Fruit fly (Drosophila melanogaster) whole organism: ENCODE results near the gene yrt.

Experiments
- CG8478 ChIP-seq: fragments of >200 bp; optimal IDR thresholded peaks from 2 replicates; lab custom pipeline; 2018; ENCODE audit warnings: inconsistent platforms
- Dll ChIP-seq: fragments of >200 bp; optimal IDR thresholded peaks from 2 replicates; lab custom pipeline; 2017
- EcR ChIP-seq, 2 experiments: fragments of >200 bp; optimal IDR thresholded peaks; 2 replicates each; lab custom pipeline; 2017; ENCODE audit warnings: missing biosample characterization in 2 of 2, missing genetic modification characterization in 2 of 2, missing genetic modification reagents in 2 of 2
- pan ChIP-seq: fragments of >200 bp; optimal IDR thresholded peaks from 2 replicates; lab custom pipeline; 2017
- psq ChIP-seq: fragments of >200 bp; optimal IDR thresholded peaks from 2 replicates; lab custom pipeline; 2017
- usp ChIP-seq: fragments of >200 bp; optimal IDR thresholded peaks from 2 replicates; lab custom pipeline; 2017; ENCODE audit warnings: missing biosample characterization, missing genetic modification characterization, mixed read lengths

DNA sequence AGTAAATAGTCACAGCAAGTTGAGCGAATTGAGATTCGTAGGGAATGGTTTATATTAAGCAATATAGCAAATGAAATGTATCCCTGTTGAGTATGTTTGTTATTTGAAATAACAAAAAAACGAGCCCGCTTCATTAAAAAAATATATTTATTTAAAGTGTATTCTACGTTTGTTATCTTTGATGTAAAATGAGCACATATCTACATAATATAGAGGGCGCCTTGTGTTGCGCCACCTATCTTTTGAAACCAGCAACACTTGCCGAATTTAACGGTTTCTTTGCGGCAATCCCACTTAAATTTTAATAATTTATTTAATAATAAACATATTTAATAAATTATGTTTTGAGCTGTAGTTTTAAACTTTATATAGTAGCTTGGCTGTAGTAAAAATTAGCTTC, 36.5 kb upstream of the yrt start:
- no peak for TF ChIP-seq pan (lab: Kevin White, UChicago)
- no peak for TF ChIP-seq psq
- no peak for TF ChIP-seq usp (GFP tag; lab: Kevin White, UChicago)
- no peak for TF ChIP-seq EcR (GFP tag; optimal IDR thresholded peaks at IDR 0.05; lab: Kevin White, UChicago)
- no peak for TF ChIP-seq CG8478
- TF ChIP-seq Dll, result no peak
